Fruit fly (Drosophila melanogaster) S2 (cell line): ENCODE data around the gene drn.

Experiments used
- CG8478 ChIP-seq: fragments of >200 bp; optimal IDR thresholded peaks from 2 replicates; lab custom pipeline; 2018
- CTCF ChIP-seq, 2 experiments: fragments of >200 bp; optimal IDR thresholded peaks; 2 replicates each; lab custom pipeline; 2018

Gene drn

DNA sequence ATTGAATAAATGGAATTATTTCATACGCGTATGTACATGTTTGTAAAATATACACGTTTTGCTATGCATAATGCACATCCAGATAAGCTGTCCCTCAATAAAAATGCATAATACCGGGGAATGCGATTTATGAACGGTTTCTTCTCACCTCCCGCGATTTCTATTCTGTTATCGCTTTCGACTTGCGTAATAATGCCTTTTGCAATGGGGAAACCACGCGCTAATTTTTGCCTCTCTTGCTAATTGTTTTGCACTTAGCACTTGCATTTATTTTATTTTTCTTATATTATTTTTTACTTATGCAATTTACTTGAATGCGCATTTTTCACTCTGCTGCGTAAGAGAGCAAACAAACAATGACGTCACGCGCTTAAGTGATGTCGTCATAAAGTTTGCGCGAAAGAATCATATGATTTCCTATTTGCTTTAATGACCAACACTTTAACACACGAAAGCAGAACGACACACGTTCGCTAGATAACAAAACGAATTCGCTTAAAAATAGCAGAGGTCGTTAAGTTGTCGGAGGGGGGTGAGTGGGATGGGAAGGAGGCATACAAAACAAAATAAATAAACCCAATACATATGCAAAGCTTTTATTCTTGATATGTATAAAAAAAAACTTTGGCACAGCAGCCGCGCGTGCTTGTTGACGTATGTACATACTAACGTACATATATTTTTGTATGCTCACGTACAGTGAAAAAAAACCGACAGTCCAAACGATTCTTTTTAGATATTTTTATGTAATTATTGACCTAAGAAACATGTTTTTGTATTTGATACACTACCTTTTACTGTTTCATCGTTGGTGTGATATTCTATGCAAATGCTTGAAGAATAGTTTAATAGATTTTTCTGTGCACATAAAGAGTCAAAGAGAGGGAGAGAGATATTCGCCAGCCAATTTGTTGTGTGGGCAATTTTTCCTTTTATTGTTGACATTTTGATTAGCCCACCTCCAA, 11.7 kb downstream of the drn start:
- TF ChIP-seq CTCF (optimal IDR thresholded peaks at IDR 0.05; lab: Kevin White, UChicago) (no peak), CG8478 (lab: Kevin White, UChicago) (no peak)

DNA sequence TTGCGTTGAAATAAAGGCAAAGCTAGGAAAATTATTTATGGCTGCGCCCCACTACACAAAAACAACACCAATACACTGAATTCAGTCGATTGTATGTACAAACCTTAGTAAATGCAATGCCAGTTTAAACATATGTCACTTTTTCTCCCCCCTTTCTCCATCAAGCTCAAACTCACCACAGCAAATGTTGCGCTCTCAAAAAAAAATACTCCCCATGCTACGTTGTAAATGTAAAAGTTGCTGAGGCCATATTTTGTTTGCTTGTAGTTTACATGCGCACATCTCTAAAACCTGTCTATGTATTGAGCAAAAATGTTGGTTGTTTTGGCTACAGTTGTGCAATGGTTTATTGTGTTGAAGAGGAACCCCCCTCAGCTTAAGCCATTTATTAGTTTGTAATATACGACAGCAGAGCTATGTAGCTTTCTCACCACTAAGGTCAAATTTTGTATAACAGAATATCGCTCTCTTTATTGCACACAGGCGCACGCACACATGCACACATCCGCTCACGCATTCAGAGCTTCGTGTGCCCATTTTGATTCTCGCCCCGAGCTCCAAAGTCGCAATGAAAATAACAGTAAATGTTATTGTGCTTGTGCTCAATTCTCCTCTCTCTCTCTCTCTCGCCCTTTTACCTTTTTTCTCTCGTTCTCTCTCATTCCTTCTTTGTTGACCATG, 12.7 kb downstream of the drn start:
- TF ChIP-seq CTCF (optimal IDR thresholded peaks at IDR 0.05; lab: Kevin White, UChicago) (no peak), CG8478 (lab: Kevin White, UChicago) (no peak)

DNA sequence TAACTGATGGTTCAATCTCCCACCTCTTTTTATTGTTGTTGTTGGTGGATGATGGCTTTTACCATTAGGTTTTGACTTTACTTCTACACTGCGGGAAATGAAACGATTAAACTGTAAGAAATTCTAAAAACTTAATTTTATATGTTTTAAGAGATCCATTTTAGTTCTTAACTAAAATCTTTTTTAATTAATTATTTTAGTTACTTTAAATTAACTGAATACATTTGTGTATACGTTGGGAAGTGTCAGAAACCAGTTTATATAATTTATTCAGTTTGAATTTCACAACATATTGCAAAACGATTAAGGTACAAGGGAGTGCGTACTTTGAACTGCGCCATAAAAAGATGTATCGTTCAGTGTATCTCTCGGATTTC, 13.2 kb downstream of the drn start:
- TF ChIP-seq CTCF (optimal IDR thresholded peaks at IDR 0.05; lab: Kevin White, UChicago) (no peak), CG8478 (lab: Kevin White, UChicago) (no peak)

DNA sequence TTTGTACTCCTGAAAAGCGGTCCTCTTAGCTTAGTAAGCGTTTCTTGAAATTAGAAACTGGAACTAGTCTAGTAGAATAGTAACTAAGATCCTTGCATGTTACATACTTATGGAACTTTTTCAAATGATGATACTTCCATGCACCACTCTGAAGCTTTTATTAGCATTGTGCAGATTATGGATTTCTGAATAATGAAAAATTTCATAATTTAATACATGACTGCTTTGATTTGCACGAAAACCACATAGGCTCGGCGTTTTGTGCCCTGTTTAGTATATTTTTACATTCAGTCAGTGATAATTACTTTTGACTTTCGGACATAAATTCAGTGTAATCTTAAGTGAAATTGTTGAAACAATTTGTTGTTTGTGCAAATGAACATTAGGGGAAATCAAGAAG, 15.2 kb downstream of the drn start, which contains the start of gene CG43675:
Gene CG43675, plus strand, starts transcription at position 301 of the 400 bp plus-strand sequence.
- TF ChIP-seq CG8478 (lab: Kevin White, UChicago) (no peak), CTCF (optimal IDR thresholded peaks at IDR 0.05; lab: Kevin White, UChicago) (no peak)

DNA sequence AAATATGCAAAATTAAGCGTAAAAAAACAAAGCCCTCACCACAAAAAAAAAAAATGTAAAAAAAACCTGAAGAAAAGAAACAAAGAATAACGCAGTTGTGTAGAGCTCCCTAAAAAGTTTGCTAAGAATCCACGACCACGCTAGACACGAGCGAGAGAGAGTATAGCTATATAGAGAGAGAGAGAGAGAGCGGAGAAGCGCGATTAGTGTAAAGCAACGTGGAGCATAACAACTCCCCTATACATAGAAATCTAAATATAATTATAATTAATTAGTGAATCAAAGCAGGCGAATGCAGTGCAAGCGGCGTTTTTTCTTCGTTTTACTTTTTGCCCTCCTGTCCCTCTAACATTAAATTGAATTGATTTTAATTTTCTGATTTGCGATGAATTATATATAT, 19.4 kb downstream of the drn start:
- TF ChIP-seq CTCF (optimal IDR thresholded peaks at IDR 0.05; lab: Kevin White, UChicago) (no peak), CG8478 (lab: Kevin White, UChicago) (no peak)

DNA sequence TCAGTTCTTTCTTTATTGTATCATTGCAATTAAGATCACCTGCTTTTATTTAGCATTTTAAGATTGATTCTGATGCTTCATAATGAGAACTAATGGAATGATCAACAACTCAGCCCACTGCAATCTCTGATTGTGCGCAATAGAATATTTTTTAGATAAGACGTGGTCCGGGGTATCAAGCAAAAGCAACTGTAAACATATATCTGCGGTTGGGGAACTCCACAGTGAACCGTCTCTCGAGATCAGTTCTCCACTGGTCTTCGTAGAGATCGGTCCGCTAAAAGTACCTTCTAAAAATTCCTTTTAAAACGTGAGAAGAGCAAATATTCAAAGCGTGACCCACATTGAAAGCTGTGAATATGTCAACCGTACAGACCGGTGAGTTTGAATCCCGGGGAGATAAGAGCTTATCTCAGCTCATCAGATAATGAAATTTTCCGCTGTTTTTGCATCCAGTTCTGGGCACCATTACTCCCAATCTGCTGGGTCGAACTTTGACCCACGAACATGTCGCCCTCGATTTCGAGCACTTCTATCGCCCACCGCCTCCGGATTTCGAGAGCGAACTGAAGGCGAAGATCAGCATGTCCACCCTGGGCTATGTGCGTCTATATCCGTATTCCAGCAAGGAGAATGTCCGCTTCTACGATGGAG, 23.2 kb downstream of the drn start, which contains the start of gene CG18473:
Gene CG18473, plus strand, starts transcription at position 240 of the 654 bp plus-strand sequence.
- no peak for TF ChIP-seq CTCF (optimal IDR thresholded peaks at IDR 0.05; lab: Kevin White, UChicago)
- no peak for TF ChIP-seq CG8478 (lab: Kevin White, UChicago)

DNA sequence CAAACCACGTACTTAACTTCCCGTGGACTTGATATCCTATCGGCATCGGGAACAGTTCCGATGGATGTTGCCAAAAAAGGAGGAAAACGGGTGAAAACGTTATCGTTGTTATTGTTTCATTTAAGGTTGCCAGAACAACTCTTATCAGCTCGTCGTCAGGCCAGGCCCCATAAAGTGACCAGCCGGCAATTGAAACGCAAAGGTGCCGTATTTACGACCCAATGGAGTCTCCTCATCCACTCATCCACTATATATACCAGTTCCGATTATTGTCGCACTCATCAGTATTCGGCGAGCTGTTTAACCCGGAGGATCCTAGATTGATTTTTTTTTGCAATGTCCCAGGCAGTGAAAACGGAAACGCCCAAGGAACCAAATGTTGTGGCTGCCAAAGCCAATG, 25.1 kb downstream of the drn start, which contains the start of gene Srr:
Gene Srr, plus strand, starts transcription at position 278 of the 400 bp plus-strand sequence.
- TF ChIP-seq CTCF (optimal IDR thresholded peaks at IDR 0.05; lab: Kevin White, UChicago), result no peak
- no peak for TF ChIP-seq CG8478 (lab: Kevin White, UChicago)

DNA sequence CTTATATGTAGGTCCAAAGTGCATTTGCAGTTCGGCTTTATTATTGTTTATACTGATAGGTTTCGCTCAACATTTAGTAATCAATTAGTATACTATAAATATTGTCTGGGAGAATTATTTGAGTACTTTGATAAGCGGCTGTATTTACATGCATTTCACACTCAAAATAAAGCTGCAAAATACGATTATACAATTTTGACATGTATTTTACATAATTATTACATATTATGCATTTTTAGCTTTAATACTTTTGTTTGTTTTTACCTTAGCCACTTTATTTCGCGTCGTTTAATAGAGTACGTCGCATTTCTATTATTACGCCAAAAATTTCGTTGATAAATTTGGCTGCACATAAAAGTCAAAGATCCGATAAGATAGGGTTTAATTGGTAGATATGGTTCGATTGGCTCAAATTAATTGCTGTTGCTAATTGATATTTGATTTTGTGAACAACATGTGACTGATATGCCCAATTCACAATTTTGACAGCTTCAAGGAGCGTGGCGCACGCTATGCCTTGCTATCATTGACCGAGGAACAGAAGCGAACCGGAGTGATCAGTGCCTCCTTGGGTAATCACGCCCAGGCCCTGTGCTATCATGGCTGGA, 26.0 kb downstream of the drn start:
- TF ChIP-seq CTCF (optimal IDR thresholded peaks at IDR 0.05; lab: Kevin White, UChicago) (no peak), CG8478 (lab: Kevin White, UChicago) (no peak)

DNA sequence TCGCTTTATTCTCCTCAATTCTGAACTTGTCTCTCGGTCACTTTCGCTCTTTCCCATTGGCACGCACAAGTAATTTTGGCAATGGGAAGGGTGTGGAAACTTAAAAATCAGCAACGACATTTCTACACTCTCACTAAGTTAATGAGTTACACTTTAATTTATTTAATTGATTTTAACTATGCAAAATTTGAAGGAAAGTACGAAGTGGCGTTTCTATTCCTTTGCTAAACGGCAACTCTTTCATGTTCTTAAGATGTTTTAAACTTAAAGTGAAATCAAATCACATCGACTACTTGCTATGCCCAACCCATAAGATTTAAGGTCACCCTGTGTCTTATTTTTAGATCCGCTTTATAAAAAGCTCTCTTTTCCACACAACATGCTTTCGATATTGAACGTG, 30.4 kb downstream of the drn start:
- TF ChIP-seq CTCF (optimal IDR thresholded peaks at IDR 0.05; lab: Kevin White, UChicago) (no peak), CG8478 (lab: Kevin White, UChicago) (no peak)

DNA sequence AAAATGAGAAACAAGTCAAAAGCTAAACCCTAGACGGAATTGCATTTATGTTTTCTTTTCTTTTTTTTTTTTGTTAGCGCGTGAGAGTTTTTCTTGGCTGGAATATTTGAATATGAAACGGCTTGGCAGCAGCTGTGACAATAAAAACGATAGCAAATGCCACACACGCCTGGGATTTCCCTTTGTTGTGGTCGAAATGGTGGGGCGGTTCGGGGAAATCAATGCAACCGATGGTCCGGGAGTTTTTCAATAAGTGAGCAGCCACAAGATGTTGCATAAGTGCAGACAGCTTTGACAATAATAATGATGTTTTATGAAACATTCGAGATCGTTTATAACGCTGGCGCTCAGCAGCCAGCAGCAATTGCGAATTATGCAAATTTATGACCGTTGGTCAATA, 36.8 kb downstream of the drn start:
- TF ChIP-seq CTCF (optimal IDR thresholded peaks at IDR 0.05; lab: Kevin White, UChicago) (no peak), CG8478 (lab: Kevin White, UChicago) (no peak)

DNA sequence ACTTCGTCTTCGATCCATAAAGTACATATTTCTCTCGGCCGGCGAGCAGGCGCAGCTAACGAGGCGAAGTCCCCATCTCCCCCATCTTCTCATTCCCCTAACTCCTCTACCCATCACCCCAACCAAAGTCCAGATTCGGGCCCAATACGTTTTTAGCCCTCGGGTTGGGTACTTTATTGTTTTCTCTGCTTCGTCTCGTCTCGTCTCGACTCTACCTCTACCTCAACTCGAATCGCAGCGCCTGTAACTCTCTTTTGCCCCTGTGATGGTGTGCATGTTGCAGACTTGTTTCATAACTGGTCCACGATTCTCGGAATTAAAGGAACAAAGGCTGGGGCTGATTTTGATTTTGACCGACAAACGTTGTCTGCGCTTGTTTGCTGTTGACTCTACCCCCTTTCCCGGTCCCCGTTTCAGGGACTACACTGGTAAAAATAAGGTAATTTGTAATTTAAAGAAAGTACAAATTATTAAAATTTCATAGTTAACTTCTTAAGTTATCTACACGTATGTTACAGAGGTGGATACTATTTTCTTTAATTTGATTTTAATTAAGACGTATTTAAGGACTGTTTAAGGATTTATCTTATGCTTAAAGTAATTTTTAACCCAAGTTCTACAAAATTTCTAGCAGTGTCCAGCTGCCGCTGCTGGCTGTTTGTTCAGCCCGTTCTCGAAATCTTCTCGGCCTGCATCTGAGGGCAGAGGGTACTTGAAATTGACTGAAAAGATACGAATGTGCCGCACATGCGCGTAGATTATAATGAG, 38.8 kb downstream of the drn start:
- TF ChIP-seq CG8478 (lab: Kevin White, UChicago), result no peak
- TF ChIP-seq CTCF (optimal IDR thresholded peaks at IDR 0.05; lab: Kevin White, UChicago), result no peak

DNA sequence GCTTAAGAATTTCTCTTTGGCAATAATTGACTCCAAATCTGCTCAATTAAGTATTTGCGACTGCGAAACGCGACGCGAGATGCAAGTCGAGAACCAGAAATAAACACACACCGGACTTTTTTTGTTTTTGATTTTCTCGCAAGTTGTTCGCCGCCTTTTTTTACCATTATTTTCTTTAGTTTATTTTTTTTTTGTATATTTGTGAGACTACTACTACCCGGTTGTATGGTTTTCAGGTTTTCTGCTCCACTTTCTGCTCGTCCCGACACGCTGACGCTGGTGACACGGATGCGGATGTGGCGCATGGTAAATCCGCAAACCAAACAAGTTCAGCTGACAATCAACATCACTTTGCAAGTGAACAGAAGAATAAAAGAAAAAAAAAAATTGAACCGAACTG, 41.0 kb downstream of the drn start:
- TF ChIP-seq CTCF (optimal IDR thresholded peaks at IDR 0.05; lab: Kevin White, UChicago) (no peak), CG8478 (lab: Kevin White, UChicago) (no peak)

DNA sequence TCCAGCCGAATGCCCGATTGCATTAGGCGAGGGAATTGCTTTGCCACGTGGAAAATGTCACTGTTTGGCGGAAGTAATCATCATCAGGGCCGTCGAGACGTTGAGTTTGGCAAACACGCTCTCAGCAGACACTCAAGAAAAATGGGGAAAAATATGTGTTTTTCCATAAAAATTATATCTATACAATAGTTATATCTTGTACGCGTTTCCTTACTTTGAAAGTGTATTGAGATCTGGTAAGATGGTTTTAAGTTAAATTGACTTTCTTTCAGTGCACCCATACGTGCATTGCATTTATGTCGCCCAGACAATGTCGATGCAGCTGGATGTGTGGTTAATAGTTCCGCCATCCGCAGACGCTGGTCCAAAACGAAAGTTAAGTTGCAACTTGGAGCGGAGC, 46.0 kb downstream of the drn start:
- TF ChIP-seq CG8478 (lab: Kevin White, UChicago) (no peak), CTCF (optimal IDR thresholded peaks at IDR 0.05; lab: Kevin White, UChicago) (no peak)
